Worm (Caenorhabditis elegans) whole organism, L2 larva: ENCODE data around the gene sym-2.

Source experiments
- F13H6.1 ChIP-seq: sonication (generic microtip); optimal IDR thresholded peaks from 2 replicates; lab custom pipeline; 2016; ENCODE audit warnings: missing genetic modification characterization, missing compliant biosample characterization
- R02D3.7 ChIP-seq: fragments of 150-350 bp; optimal IDR thresholded peaks from 2 replicates; lab custom pipeline; 2014; ENCODE audit warnings: missing biosample characterization, missing genetic modification characterization
- Y55F3AM.14 ChIP-seq: fragments of 200-800 bp; sonication (Bioruptor generic); optimal IDR thresholded peaks from 2 replicates; lab custom pipeline; 2018; ENCODE audit warnings: mild to moderate bottlenecking, missing genetic modification characterization, missing compliant biosample characterization
- alr-1 ChIP-seq: fragments of 150-350 bp; optimal IDR thresholded peaks from 2 replicates; lab custom pipeline; 2014; ENCODE audit warnings: missing biosample characterization, missing genetic modification characterization
- aly-2 ChIP-seq: fragments of 150-350 bp; optimal IDR thresholded peaks from 2 replicates; lab custom pipeline; 2014; ENCODE audit warnings: missing biosample characterization, missing genetic modification characterization
- ceh-16 ChIP-seq: fragments of 150-350 bp; optimal IDR thresholded peaks from 2 replicates; lab custom pipeline; 2014; ENCODE audit warnings: missing biosample characterization, missing genetic modification characterization
- ceh-82 ChIP-seq: fragments of 150-350 bp; optimal IDR thresholded peaks from 2 replicates; lab custom pipeline; 2014; ENCODE audit warnings: missing biosample characterization, missing genetic modification characterization
- dmd-4 ChIP-seq: sonication (generic microtip); optimal IDR thresholded peaks from 2 replicates; lab custom pipeline; 2017; ENCODE audit warnings: missing biosample characterization, missing genetic modification characterization
- egl-27 ChIP-seq: sonication (generic microtip); optimal IDR thresholded peaks from 3 replicates; lab custom pipeline; 2017; ENCODE audit warnings: missing biosample characterization, missing genetic modification reagents, missing genetic modification characterization
- elt-1 ChIP-seq: fragments of 150-350 bp; optimal IDR thresholded peaks from 2 replicates; lab custom pipeline; 2014; ENCODE audit warnings: missing biosample characterization, missing genetic modification characterization
- fos-1 ChIP-seq: fragments of 150-350 bp; optimal IDR thresholded peaks from 2 replicates; lab custom pipeline; 2014; ENCODE audit warnings: missing biosample characterization, missing genetic modification characterization
- gmeb-1 ChIP-seq: fragments of 150-350 bp; optimal IDR thresholded peaks from 2 replicates; lab custom pipeline; 2014; ENCODE audit warnings: missing biosample characterization, missing genetic modification characterization
- lin-39 ChIP-seq: fragments of 150-350 bp; optimal IDR thresholded peaks from 2 replicates; lab custom pipeline; 2014; ENCODE audit warnings: missing biosample characterization, missing genetic modification reagents, missing genetic modification characterization
- lsy-2 ChIP-seq, 2 experiments: fragments of 150-350 bp in 1 of 2; sonication (generic microtip) in 1 of 2; optimal IDR thresholded peaks; 2 replicates each; lab custom pipeline; 2014 to 2017; ENCODE audit warnings: missing biosample characterization in 2 of 2, missing genetic modification characterization in 2 of 2
- mbf-1 ChIP-seq: sonication (generic microtip); optimal IDR thresholded peaks from 2 replicates; lab custom pipeline; 2017; ENCODE audit warnings: missing biosample characterization, missing genetic modification characterization
- mdl-1 ChIP-seq, 2 experiments: fragments of 150-350 bp in 1 of 2; sonication (generic microtip) in 1 of 2; optimal IDR thresholded peaks; 2 replicates each; lab custom pipeline; 2017; ENCODE audit warnings: missing biosample characterization in 2 of 2, missing genetic modification characterization in 2 of 2
- nhr-10 ChIP-seq: sonication (generic microtip); optimal IDR thresholded peaks from 2 replicates; lab custom pipeline; 2017; ENCODE audit warnings: missing biosample characterization, missing genetic modification characterization
- nhr-11 ChIP-seq: fragments of 150-350 bp; optimal IDR thresholded peaks from 2 replicates; lab custom pipeline; 2014; ENCODE audit warnings: missing biosample characterization, missing genetic modification characterization
- nhr-12 ChIP-seq: fragments of 150-350 bp; optimal IDR thresholded peaks from 2 replicates; lab custom pipeline; 2014; ENCODE audit warnings: missing biosample characterization, missing genetic modification characterization
- nhr-129 ChIP-seq: fragments of 150-350 bp; optimal IDR thresholded peaks from 2 replicates; lab custom pipeline; 2014; ENCODE audit warnings: missing biosample characterization, missing genetic modification characterization
- nhr-21 ChIP-seq: fragments of 150-350 bp; optimal IDR thresholded peaks from 2 replicates; lab custom pipeline; 2014; ENCODE audit warnings: missing biosample characterization, missing genetic modification characterization
- nhr-23 ChIP-seq: fragments of 150-350 bp; optimal IDR thresholded peaks from 2 replicates; lab custom pipeline; 2014; ENCODE audit warnings: missing biosample characterization, missing genetic modification reagents, missing genetic modification characterization
- nhr-25 ChIP-seq: fragments of 150-350 bp; sonication (generic microtip); optimal IDR thresholded peaks from 3 replicates; lab custom pipeline; 2014; ENCODE audit warnings: missing biosample characterization, missing genetic modification characterization
- nhr-6 ChIP-seq: fragments of 150-350 bp; optimal IDR thresholded peaks from 2 replicates; lab custom pipeline; 2014; ENCODE audit warnings: missing biosample characterization, missing genetic modification characterization
- nhr-77 ChIP-seq: fragments of 150-350 bp; optimal IDR thresholded peaks from 2 replicates; lab custom pipeline; 2014; ENCODE audit warnings: missing biosample characterization, missing genetic modification characterization
- peb-1 ChIP-seq: fragments of 150-350 bp; optimal IDR thresholded peaks from 2 replicates; lab custom pipeline; 2014; ENCODE audit warnings: missing biosample characterization, missing genetic modification characterization
- sem-4 ChIP-seq: fragments of 150-350 bp; optimal IDR thresholded peaks from 2 replicates; lab custom pipeline; 2014; ENCODE audit warnings: missing biosample characterization, missing genetic modification reagents, missing genetic modification characterization
- skn-1 ChIP-seq: sonication (generic microtip); optimal IDR thresholded peaks from 2 replicates; lab custom pipeline; 2017; ENCODE audit warnings: missing biosample characterization, missing genetic modification characterization
- sma-3 ChIP-seq: sonication (generic microtip); optimal IDR thresholded peaks from 2 replicates; lab custom pipeline; 2016; ENCODE audit warnings: missing genetic modification reagents, missing genetic modification characterization, missing compliant biosample characterization
- sma-9 ChIP-seq, 2 experiments: fragments of 150-350 bp in 1 of 2; sonication (generic microtip) in 1 of 2; optimal IDR thresholded peaks; 2 replicates each; lab custom pipeline; 2014 to 2016; ENCODE audit warnings: missing genetic modification characterization in 2 of 2, mild to moderate bottlenecking in 1 of 2, missing biosample characterization in 1 of 2, missing compliant biosample characterization in 1 of 2, missing genetic modification reagents in 1 of 2, moderate library complexity in 1 of 2
- zag-1 ChIP-seq: fragments of 150-350 bp; optimal IDR thresholded peaks from 2 replicates; lab custom pipeline; 2014; ENCODE audit warnings: missing biosample characterization, missing genetic modification characterization
- ztf-1 ChIP-seq: fragments of 200-800 bp; sonication (Bioruptor generic); conservative IDR thresholded peaks from 2 replicates; pipeline ENCODE4 v1.3.6; 2022; ENCODE audit warnings: missing genetic modification characterization, missing compliant biosample characterization

Gene sym-2

ce11 chrII:9210076-9210475, 21.8 kb upstream of the sym-2 start, which contains the start of gene ZK1067.4:
ZK1067.4 (plus strand) TSS chrII:9210376.
- TF ChIP-seq aly-2 (no peak), mdl-1 (tag; optimal IDR thresholded peaks at IDR 0.05; lab: Kevin White, UChicago) (no peak), nhr-10 (tag; lab: Kevin White, UChicago) (no peak), sma-9 (GFP tag; optimal IDR thresholded peaks at IDR 0.05; lab: Kevin White, UChicago) (no peak), sma-9 (tag; optimal IDR thresholded peaks at IDR 0.05; lab: Kevin White, UChicago) (no peak), ztf-1 (GFP tag; lab: Robert Waterston, UW) (no peak), nhr-21 (tag; lab: Kevin White, UChicago) (no peak), sem-4 (tag; lab: Kevin White, UChicago) (no peak)
- TF ChIP-seq, all 48 proteins: peak for 0

DNA sequence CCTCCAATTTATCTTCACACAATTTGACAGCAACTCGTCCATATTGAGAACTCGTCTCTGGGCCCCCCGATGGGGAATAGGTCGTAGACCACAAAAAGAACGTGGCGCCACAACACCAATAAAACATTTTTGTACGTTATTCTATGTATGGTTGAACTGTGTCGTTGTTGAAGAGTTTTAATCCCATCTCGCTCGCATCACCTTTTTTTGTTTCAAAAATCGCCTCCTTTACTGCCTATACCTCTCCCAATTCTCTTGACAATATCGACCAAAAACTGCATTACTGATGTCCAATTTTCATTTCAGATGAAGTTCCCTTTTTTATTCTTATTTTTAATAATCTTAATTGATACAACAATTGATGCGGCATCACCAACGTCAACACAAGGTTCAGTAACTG, 8.9 kb upstream of the sym-2 start, which contains the start of gene let-23:
TSS of gene let-23 (plus strand) at position 301 of the 400 bp plus-strand sequence.
- TF ChIP-seq nhr-129 (tag; lab: Kevin White, UChicago) (no peak), R02D3.7 (tag; lab: Kevin White, UChicago) (no peak), nhr-21 (tag; lab: Kevin White, UChicago) (no peak), lin-39 (tag; lab: Kevin White, UChicago) (no peak), nhr-10 (tag; lab: Kevin White, UChicago) (no peak), mdl-1 (tag; optimal IDR thresholded peaks at IDR 0.05; lab: Kevin White, UChicago) (no peak), nhr-25 (tag; lab: Kevin White, UChicago) (no peak), nhr-12 (tag; lab: Kevin White, UChicago) (no peak), egl-27 (tag; lab: Kevin White, UChicago) (no peak), elt-1 (tag; lab: Kevin White, UChicago) (no peak), nhr-23 (no peak), zag-1 (no peak), ceh-82 (tag; lab: Kevin White, UChicago) (no peak), sma-3 (GFP tag; lab: Kevin White, UChicago) (no peak)
- TF ChIP-seq, all 48 proteins: peak for 0

DNA sequence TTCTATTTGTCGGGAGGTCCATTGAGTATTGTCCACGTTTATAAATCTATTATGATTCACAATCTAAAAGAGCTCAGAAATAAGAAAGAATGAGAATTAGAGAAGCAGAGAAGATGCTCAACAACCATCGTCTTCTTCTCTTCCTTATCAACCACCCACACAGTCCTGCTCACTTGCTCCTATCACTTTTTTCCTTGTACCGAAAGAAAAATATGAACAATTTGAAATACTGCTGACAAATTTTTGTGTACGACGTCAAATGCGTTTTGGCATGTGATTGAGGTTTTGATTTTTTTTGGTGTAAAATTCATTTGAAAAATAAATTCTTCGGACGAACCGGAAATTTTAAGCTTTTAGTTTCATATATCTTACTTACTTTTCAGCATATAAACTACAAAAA, 8.0 kb upstream of the sym-2 start:
- TF ChIP-seq peb-1, result no peak
- TF ChIP-seq Y55F3AM.14 (GFP tag; lab: Kevin White, UChicago), result no peak
- no peak for TF ChIP-seq nhr-23
- no peak for TF ChIP-seq nhr-77
- TF ChIP-seq lsy-2 (tag; optimal IDR thresholded peaks at IDR 0.05; lab: Kevin White, UChicago), result no peak
- TF ChIP-seq skn-1, result peak; percentile 8
- peak; percentile 79 for TF ChIP-seq fos-1 (tag; lab: Kevin White, UChicago)
- peak; percentile 27 for TF ChIP-seq sma-9 (GFP tag; optimal IDR thresholded peaks at IDR 0.05; lab: Kevin White, UChicago)
- no peak for TF ChIP-seq sma-9 (tag; optimal IDR thresholded peaks at IDR 0.05; lab: Kevin White, UChicago)
- no peak for TF ChIP-seq mbf-1 (tag; lab: Kevin White, UChicago)
- no peak for TF ChIP-seq alr-1
- TF ChIP-seq nhr-6, result no peak
- TF ChIP-seq dmd-4 (tag; lab: Kevin White, UChicago), result no peak
- no peak for TF ChIP-seq zag-1

DNA sequence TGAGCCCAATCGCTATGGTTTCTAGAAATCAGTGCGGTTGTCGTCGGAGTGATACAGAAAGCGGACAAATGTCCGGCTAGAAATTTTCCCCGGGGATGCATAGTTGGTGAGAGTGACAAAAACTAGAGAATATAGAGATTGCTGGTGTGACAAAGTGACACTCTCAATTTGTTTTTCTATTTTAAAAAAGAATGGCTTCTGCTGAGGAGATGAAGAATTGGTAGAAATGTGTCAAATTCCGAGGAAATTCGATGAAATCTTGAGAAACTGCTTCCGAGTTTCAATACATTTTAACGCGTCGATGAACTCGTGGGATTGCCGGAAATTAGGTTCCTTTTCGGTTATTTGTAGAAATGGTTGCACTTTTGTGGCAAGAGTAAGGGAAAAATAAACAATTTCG, 5.9 kb upstream of the sym-2 start, which contains the start of gene twk-4:
TSS of gene twk-4 (minus strand) at position 101 of the 400 bp plus-strand sequence.
- TF ChIP-seq ceh-82 (tag; lab: Kevin White, UChicago), result no peak
- no peak for TF ChIP-seq lsy-2 (tag; optimal IDR thresholded peaks at IDR 0.05; lab: Kevin White, UChicago)
- TF ChIP-seq dmd-4 (tag; lab: Kevin White, UChicago), result no peak
- TF ChIP-seq gmeb-1, result no peak
- TF ChIP-seq ztf-1 (GFP tag; lab: Robert Waterston, UW), result no peak
- no peak for TF ChIP-seq R02D3.7 (tag; lab: Kevin White, UChicago)
- TF ChIP-seq F13H6.1, result no peak
- TF ChIP-seq nhr-129 (tag; lab: Kevin White, UChicago), result no peak
- TF ChIP-seq mbf-1 (tag; lab: Kevin White, UChicago), result no peak
- TF ChIP-seq mdl-1 (tag; optimal IDR thresholded peaks at IDR 0.05; lab: Kevin White, UChicago), result no peak
- TF ChIP-seq, all 48 proteins: peak for 0

ce11 chrII:9190513-9191099, 2.3 kb upstream of the sym-2 start:
- TF ChIP-seq ceh-16 (tag; lab: Kevin White, UChicago) (peak; percentile 30), nhr-11 (no peak), ztf-1 (GFP tag; lab: Robert Waterston, UW) (no peak)
